Fruit fly (Drosophila melanogaster) whole organism, embryonic: ENCODE results near the gene CG31957.

Experiments
- ATbp ChIP-seq: fragments of 200-800 bp; sonication (Bioruptor generic); optimal IDR thresholded peaks from 2 replicates; lab custom pipeline; 2017; ENCODE audit warnings: missing biosample characterization, mild to moderate bottlenecking, missing genetic modification characterization, missing genetic modification reagents
- Ada2b ChIP-seq: fragments of 200-800 bp; sonication (Bioruptor generic); IDR thresholded peaks from 2 replicates; pipeline ENCODE4 v1.3.6; 2022; ENCODE audit warnings: missing biosample characterization, missing genetic modification characterization
- CG11695 ChIP-seq: fragments of 200-800 bp; sonication (Bioruptor generic); IDR thresholded peaks from 3 replicates; pipeline ENCODE4 v1.3.6; 2022; ENCODE audit warnings: missing biosample characterization, missing genetic modification characterization
- CG12659 ChIP-seq: fragments of 200-800 bp; sonication (Bioruptor generic); optimal IDR thresholded peaks from 3 replicates; lab custom pipeline; 2017; ENCODE audit warnings: mild to moderate bottlenecking, missing biosample characterization, missing genetic modification reagents, missing genetic modification characterization
- CG14710 ChIP-seq: fragments of 200-800 bp; sonication (Bioruptor generic); optimal IDR thresholded peaks from 3 replicates; lab custom pipeline; 2019; ENCODE audit warnings: missing biosample characterization, mild to moderate bottlenecking, missing genetic modification characterization, moderate library complexity
- CG15696 ChIP-seq: fragments of 200-800 bp; sonication (Bioruptor generic); optimal IDR thresholded peaks from 2 replicates; lab custom pipeline; 2019; ENCODE audit warnings: missing biosample characterization, mild to moderate bottlenecking, missing genetic modification characterization, moderate library complexity
- CG16863 ChIP-seq: fragments of 200-800 bp; sonication (Bioruptor generic); optimal IDR thresholded peaks from 3 replicates; lab custom pipeline; 2016; ENCODE audit warnings: missing biosample characterization, missing genetic modification characterization
- CG1832 ChIP-seq: fragments of 200-800 bp; sonication (Bioruptor generic); optimal IDR thresholded peaks from 2 replicates; lab custom pipeline; 2017; ENCODE audit warnings: missing biosample characterization, mild to moderate bottlenecking, missing genetic modification characterization, inconsistent platforms
- CG18764 ChIP-seq: fragments of 200-800 bp; sonication (Bioruptor generic); optimal IDR thresholded peaks from 3 replicates; lab custom pipeline; 2016; ENCODE audit warnings: missing biosample characterization, missing genetic modification characterization
- CG2202 ChIP-seq: fragments of 200-800 bp; sonication (Bioruptor generic); optimal IDR thresholded peaks from 2 replicates; lab custom pipeline; 2018; ENCODE audit warnings: missing biosample characterization, mild to moderate bottlenecking, missing genetic modification characterization
- CG2712 ChIP-seq: fragments of 200-800 bp; optimal IDR thresholded peaks from 3 replicates; lab custom pipeline; 2019; ENCODE audit warnings: missing biosample characterization, mild to moderate bottlenecking, missing genetic modification characterization, moderate library complexity
- CG3065 ChIP-seq: fragments of 200-800 bp; sonication (Bioruptor generic); optimal IDR thresholded peaks from 2 replicates; lab custom pipeline; 2016; ENCODE audit warnings: missing biosample characterization, missing genetic modification characterization
- CG32767 ChIP-seq: fragments of 200-800 bp; sonication (Bioruptor generic); IDR thresholded peaks from 2 replicates; pipeline ENCODE4 v1.3.6; 2022; ENCODE audit warnings: missing biosample characterization, missing genetic modification characterization
- CG32772 ChIP-seq: fragments of 200-800 bp; sonication (Bioruptor generic); IDR thresholded peaks from 2 replicates; pipeline ENCODE4 v1.3.6; 2022; ENCODE audit warnings: missing biosample characterization, missing genetic modification characterization
- CG33557 ChIP-seq: fragments of 200-800 bp; sonication (Bioruptor generic); optimal IDR thresholded peaks from 2 replicates; lab custom pipeline; 2019; ENCODE audit warnings: missing biosample characterization, mild to moderate bottlenecking, missing genetic modification characterization, moderate library complexity
- CG34422 ChIP-seq: fragments of 200-800 bp; sonication (Bioruptor generic); IDR thresholded peaks from 3 replicates; pipeline ENCODE4 v1.3.6; 2022; ENCODE audit warnings: missing biosample characterization, missing genetic modification characterization
- CG43689 ChIP-seq: fragments of 200-800 bp; sonication (Bioruptor generic); IDR thresholded peaks from 2 replicates; pipeline ENCODE4 v1.3.6; 2022; ENCODE audit warnings: missing biosample characterization, missing genetic modification characterization
- CG6689 ChIP-seq: fragments of 200-800 bp; sonication (Bioruptor generic); IDR thresholded peaks from 2 replicates; pipeline ENCODE4 v1.3.6; 2022; ENCODE audit warnings: missing biosample characterization, missing genetic modification characterization
- CG7357 ChIP-seq: fragments of 200-800 bp; sonication (Bioruptor generic); IDR thresholded peaks from 3 replicates; pipeline ENCODE4 v1.3.6; 2022; ENCODE audit warnings: missing biosample characterization, missing genetic modification characterization
- CG7963 ChIP-seq: fragments of 200-800 bp; sonication (Bioruptor generic); IDR thresholded peaks from 3 replicates; pipeline ENCODE4 v1.3.6; 2022; ENCODE audit warnings: missing biosample characterization, missing genetic modification characterization; ENCODE audit not compliant: partially characterized antibody
- CG8089 ChIP-seq: fragments of 200-800 bp; sonication (Bioruptor generic); optimal IDR thresholded peaks from 3 replicates; lab custom pipeline; 2016; ENCODE audit warnings: missing biosample characterization, missing genetic modification characterization
- Ets65A ChIP-seq: fragments of 200-800 bp; sonication (Bioruptor generic); peaks from one replicate; lab custom pipeline; 2016; ENCODE audit warnings: missing biosample characterization, missing genetic modification characterization
- Lpt ChIP-seq: fragments of >200 bp; optimal IDR thresholded peaks from 2 replicates; lab custom pipeline; 2018; ENCODE audit warnings: missing biosample characterization, missing genetic modification characterization
- Sox102F ChIP-seq: fragments of 200-800 bp; sonication (Bioruptor generic); optimal IDR thresholded peaks from 2 replicates; lab custom pipeline; 2018; ENCODE audit warnings: missing biosample characterization, mild to moderate bottlenecking, missing genetic modification characterization, moderate library complexity
- Trl ChIP-seq, 3 experiments: fragments of >200 bp in 2 of 3; fragments of 200-800 bp in 1 of 3; sonication (Bioruptor generic) in 1 of 3; optimal IDR thresholded peaks; 2 replicates in 1 of 3; 3 replicates in 2 of 3; lab custom pipeline; 2016 to 2017; ENCODE audit warnings: missing biosample characterization in 1 of 3, missing genetic modification characterization in 1 of 3
- YL-1 ChIP-seq: fragments of 200-800 bp; sonication (Bioruptor generic); optimal IDR thresholded peaks from 3 replicates; lab custom pipeline; 2017; ENCODE audit warnings: missing biosample characterization, mild to moderate bottlenecking, missing genetic modification characterization
- abd-A ChIP-seq: fragments of 200-800 bp; sonication (Bioruptor generic); optimal IDR thresholded peaks from 3 replicates; lab custom pipeline; 2019; ENCODE audit warnings: missing biosample characterization, mild to moderate bottlenecking, missing genetic modification characterization, moderate library complexity
- ac ChIP-seq: fragments of 200-800 bp; sonication (Bioruptor generic); optimal IDR thresholded peaks from 3 replicates; lab custom pipeline; 2017; ENCODE audit warnings: missing biosample characterization, mild to moderate bottlenecking, missing genetic modification characterization
- ap ChIP-seq: fragments of 200-800 bp; sonication (Bioruptor generic); IDR thresholded peaks from 2 replicates; pipeline ENCODE4 v1.3.6; 2022; ENCODE audit warnings: missing biosample characterization, missing genetic modification characterization
- ara ChIP-seq: fragments of 200-800 bp; sonication (Bioruptor generic); IDR thresholded peaks from 2 replicates; pipeline ENCODE4 v1.3.6; 2022; ENCODE audit warnings: missing biosample characterization, missing genetic modification characterization
- ase ChIP-seq: fragments of 200-800 bp; sonication (Bioruptor generic); IDR thresholded peaks from 3 replicates; pipeline ENCODE4 v1.3.6; 2022; ENCODE audit warnings: missing biosample characterization, missing genetic modification characterization
- btn ChIP-seq: fragments of 200-800 bp; sonication (Bioruptor generic); optimal IDR thresholded peaks from 2 replicates; lab custom pipeline; 2016; ENCODE audit warnings: missing biosample characterization, missing genetic modification characterization
- ci ChIP-seq: fragments of 200-800 bp; sonication (Bioruptor generic); IDR thresholded peaks from 3 replicates; pipeline ENCODE4 v1.3.6; 2022; ENCODE audit warnings: missing biosample characterization, missing genetic modification characterization
- croc ChIP-seq: fragments of 200-800 bp; sonication (Bioruptor generic); conservative IDR thresholded peaks from 3 replicates; pipeline ENCODE4 v1.3.6; 2022; ENCODE audit warnings: missing biosample characterization, missing genetic modification characterization
- crp ChIP-seq, 2 experiments: fragments of 200-800 bp; sonication (Bioruptor generic); optimal IDR thresholded peaks; 2 replicates in 1 of 2; 3 replicates in 1 of 2; lab custom pipeline; 2017; ENCODE audit warnings: missing biosample characterization in 2 of 2, missing genetic modification characterization in 2 of 2, mild to moderate bottlenecking in 1 of 2, moderate library complexity in 1 of 2
- gce ChIP-seq: fragments of 200-800 bp; sonication (Bioruptor generic); IDR thresholded peaks from 3 replicates; pipeline ENCODE4 v1.3.6; 2022; ENCODE audit warnings: missing biosample characterization, missing genetic modification characterization
- gem ChIP-seq: fragments of 200-800 bp; sonication (Bioruptor generic); optimal IDR thresholded peaks from 2 replicates; lab custom pipeline; 2019; ENCODE audit warnings: missing biosample characterization, mild to moderate bottlenecking, missing genetic modification characterization, moderate library complexity
- hb ChIP-seq: fragments of 200-800 bp; sonication (Bioruptor generic); IDR thresholded peaks from 3 replicates; pipeline ENCODE4 v1.3.6; 2022; ENCODE audit warnings: missing biosample characterization, missing genetic modification characterization; ENCODE audit not compliant: partially characterized antibody
- hkb ChIP-seq, 2 experiments: fragments of 200-800 bp in 1 of 2; fragments of >200 bp in 1 of 2; sonication (Bioruptor generic) in 1 of 2; IDR thresholded peaks in 1 of 2; optimal IDR thresholded peaks in 1 of 2; 2 replicates each; pipeline versions ENCODE4 v1.3.6 to Lab custom; 2017 to 2022; ENCODE audit warnings: missing biosample characterization in 1 of 2, missing genetic modification characterization in 1 of 2
- otp ChIP-seq: fragments of 200-800 bp; sonication (Bioruptor generic); IDR thresholded peaks from 3 replicates; pipeline ENCODE4, ENCODE4 v1.3.6; 2022; ENCODE audit warnings: missing biosample characterization, missing genetic modification characterization
- pb ChIP-seq: fragments of 200-800 bp; sonication (Bioruptor generic); optimal IDR thresholded peaks from 3 replicates; lab custom pipeline; 2016; ENCODE audit warnings: missing biosample characterization, missing genetic modification characterization
- phol ChIP-seq: fragments of 200-800 bp; sonication (Bioruptor generic); optimal IDR thresholded peaks from 3 replicates; lab custom pipeline; 2018; ENCODE audit warnings: missing biosample characterization, mild to moderate bottlenecking, missing genetic modification characterization, moderate library complexity
- prd ChIP-seq, 3 experiments: fragments of >200 bp in 2 of 3; fragments of 200-800 bp in 1 of 3; sonication (Bioruptor generic) in 1 of 3; optimal IDR thresholded peaks in 2 of 3; IDR thresholded peaks in 1 of 3; 2 replicates in 2 of 3; 3 replicates in 1 of 3; pipeline versions ENCODE4 v1.3.6 to Lab custom; 2017 to 2022; ENCODE audit warnings: missing biosample characterization in 1 of 3, missing genetic modification characterization in 1 of 3
- psq ChIP-seq: fragments of 200-800 bp; sonication (Bioruptor generic); optimal IDR thresholded peaks from 2 replicates; lab custom pipeline; 2017; ENCODE audit warnings: missing biosample characterization, missing genetic modification characterization
- trem ChIP-seq: fragments of 200-800 bp; optimal IDR thresholded peaks from 3 replicates; lab custom pipeline; 2019; ENCODE audit warnings: missing biosample characterization, mild to moderate bottlenecking, missing genetic modification characterization, moderate library complexity
- unpg ChIP-seq: fragments of 200-800 bp; sonication (Bioruptor generic); optimal IDR thresholded peaks from 3 replicates; lab custom pipeline; 2018; ENCODE audit warnings: missing biosample characterization, mild to moderate bottlenecking, missing genetic modification characterization, moderate library complexity
- vvl ChIP-seq: fragments of 200-800 bp; sonication (Bioruptor generic); IDR thresholded peaks from 2 replicates; pipeline ENCODE4 v1.3.6; 2022; ENCODE audit warnings: missing biosample characterization, missing genetic modification characterization
- wdn ChIP-seq: fragments of 200-800 bp; sonication (Bioruptor generic); IDR thresholded peaks from 2 replicates; pipeline ENCODE4 v1.3.6; 2022; ENCODE audit warnings: missing biosample characterization, missing genetic modification characterization
- zfh1 ChIP-seq: fragments of 200-800 bp; sonication (Bioruptor generic); IDR thresholded peaks from 3 replicates; pipeline ENCODE4 v1.3.6; 2022; ENCODE audit warnings: missing biosample characterization, missing genetic modification characterization

CG31957 gene

dm6 chr2L:3840975-3841374 is 31.3 kb downstream of the CG31957 start (continued):
- TF ChIP-seq gem (tag; lab: Kevin White, UChicago) (peak; percentile 64), vvl (GFP tag; lab: Robert Waterston, UW) (0 out of 2 replicates have a peak, but pooled peaks have one; percentile 7), btn (GFP tag; lab: Kevin White, UChicago) (no peak), CG16863 (GFP tag; lab: Kevin White, UChicago) (no peak), otp (peak; percentile 54; the same call in 1 of the 3 replicates), Ets65A (GFP tag; lab: Kevin White, UChicago) (peak; percentile 75), YL-1 (GFP tag; lab: Kevin White, UChicago) (no peak), hkb (optimal IDR thresholded peaks at IDR 0.05; lab: Kevin White, UChicago) (no peak), hkb (GFP tag; IDR thresholded peaks at IDR 0.05; lab: Robert Waterston, UW) (peak; percentile 32; the same call in 1 of the 2 replicates), CG12659 (no peak), CG3065 (peak; percentile 22), trem (tag; lab: Kevin White, UChicago) (peak; percentile 11), Lpt (GFP tag; lab: Kevin White, UChicago) (no peak), ara (GFP tag; lab: Robert Waterston, UW) (peak; percentile 81), CG1832 (no peak), CG15696 (tag; lab: Kevin White, UChicago) (peak; percentile 31), wdn (no peak), ap (GFP tag; lab: Robert Waterston, UW) (0 out of 2 replicates have a peak, but pooled peaks have one; percentile 25), CG2712 (tag; lab: Kevin White, UChicago) (peak; percentile 62), pb (no peak), CG11695 (GFP tag; lab: Robert Waterston, UW) (no peak), ac (GFP tag; lab: Kevin White, UChicago) (no peak), phol (tag; lab: Kevin White, UChicago) (peak; percentile 60), Ada2b (GFP tag; lab: Robert Waterston, UW) (0 out of 2 replicates have a peak, but pooled peaks have one; percentile 14), unpg (peak; percentile 49), CG7357 (GFP tag; lab: Robert Waterston, UW) (no peak), ase (GFP tag; lab: Robert Waterston, UW) (peak; percentile 12; the same call in 1 of the 3 replicates), abd-A (tag; lab: Kevin White, UChicago) (no peak), CG32767 (GFP tag; lab: Robert Waterston, UW) (0 out of 2 replicates have a peak, but pooled peaks have one; percentile 20), CG18764 (GFP tag; lab: Kevin White, UChicago) (no peak), CG7963 (no peak), ATbp (peak; percentile 15), hb (GFP tag; lab: Robert Waterston, UW) (no peak), zfh1 (GFP tag; lab: Robert Waterston, UW) (peak; percentile 66; the same call in 2 of the 3 replicates), prd (optimal IDR thresholded peaks at IDR 0.05; lab: Kevin White, UChicago) (no peak), prd (GFP tag; IDR thresholded peaks at IDR 0.05; lab: Robert Waterston, UW) (peak; percentile 72; the same call in 2 of the 3 replicates), CG34422 (0 out of 3 replicates have a peak, but pooled peaks have one; percentile 41), Trl (optimal IDR thresholded peaks at IDR 0.05; lab: Kevin White, UChicago) (no peak), Trl (GFP tag; optimal IDR thresholded peaks at IDR 0.05; lab: Kevin White, UChicago) (peak; percentile 14), CG43689 (no peak), CG2202 (tag; lab: Kevin White, UChicago) (peak; percentile 27), CG8089 (GFP tag; lab: Kevin White, UChicago) (no peak), psq (GFP tag; lab: Kevin White, UChicago) (no peak), crp (GFP tag; optimal IDR thresholded peaks at IDR 0.05; lab: Kevin White, UChicago) (no peak), croc (GFP tag; lab: Robert Waterston, UW) (peak; percentile 31; the same call in 1 of the 3 replicates), CG14710 (peak; percentile 45), Sox102F (GFP tag; lab: Kevin White, UChicago) (peak; percentile 59), CG33557 (peak; percentile 38), CG32772 (GFP tag; lab: Robert Waterston, UW) (0 out of 2 replicates have a peak, but pooled peaks have one; percentile 19), CG6689 (GFP tag; lab: Robert Waterston, UW) (peak; percentile 45; the same call in 1 of the 2 replicates), gce (GFP tag; lab: Robert Waterston, UW) (no peak), ci (GFP tag; lab: Robert Waterston, UW) (0 out of 3 replicates have a peak, but pooled peaks have one; percentile 40)
